Fruit fly (Drosophila melanogaster) whole organism, pupa: ENCODE results near the gene CadN2.

Experiments used
- CG10348 ChIP-seq: fragments of 200-800 bp; sonication (Bioruptor generic); IDR thresholded peaks from 2 replicates; pipeline ENCODE4 v1.3.6; 2022; ENCODE audit warnings: missing biosample characterization, missing genetic modification characterization
- CG12605 ChIP-seq: fragments of 200-800 bp; sonication (Bioruptor generic); IDR thresholded peaks from 2 replicates; pipeline ENCODE4 v1.3.6; 2022; ENCODE audit warnings: missing biosample characterization, missing genetic modification characterization
- CG13204 ChIP-seq: fragments of 200-800 bp; sonication (Bioruptor generic); optimal IDR thresholded peaks from 2 replicates; lab custom pipeline; 2018; ENCODE audit warnings: missing biosample characterization, mild to moderate bottlenecking, missing genetic modification characterization, moderate library complexity
- CG14655 ChIP-seq: fragments of 200-800 bp; sonication (Bioruptor generic); optimal IDR thresholded peaks from 3 replicates; lab custom pipeline; 2017; ENCODE audit warnings: mild to moderate bottlenecking, missing biosample characterization, missing genetic modification reagents, missing genetic modification characterization
- CG15710 ChIP-seq: fragments of 200-800 bp; sonication (Bioruptor generic); optimal IDR thresholded peaks from 2 replicates; lab custom pipeline; 2018; ENCODE audit warnings: missing biosample characterization, mild to moderate bottlenecking, missing genetic modification characterization, moderate library complexity
- CG17806 ChIP-seq: fragments of 200-800 bp; sonication (Bioruptor generic); optimal IDR thresholded peaks from 2 replicates; lab custom pipeline; 2018; ENCODE audit warnings: missing biosample characterization, mild to moderate bottlenecking, missing genetic modification characterization, moderate library complexity
- CG32121 ChIP-seq: fragments of 200-800 bp; sonication (Bioruptor generic); IDR thresholded peaks from 2 replicates; pipeline ENCODE4 v1.3.6; 2022; ENCODE audit warnings: missing biosample characterization, missing genetic modification characterization
- CG34367 ChIP-seq: fragments of 200-800 bp; sonication (Bioruptor generic); optimal IDR thresholded peaks from 2 replicates; lab custom pipeline; 2018; ENCODE audit warnings: missing biosample characterization, mild to moderate bottlenecking, missing genetic modification characterization
- CG4496 ChIP-seq: fragments of 200-800 bp; sonication (Bioruptor generic); IDR thresholded peaks from 3 replicates; pipeline ENCODE4 v1.3.6; 2022; ENCODE audit warnings: missing biosample characterization, missing genetic modification characterization
- CG8159 ChIP-seq: fragments of 200-800 bp; sonication (Bioruptor generic); optimal IDR thresholded peaks from 3 replicates; lab custom pipeline; 2018; ENCODE audit warnings: missing biosample characterization, mild to moderate bottlenecking, missing genetic modification characterization, moderate library complexity
- CG8301 ChIP-seq: fragments of 200-800 bp; sonication (Bioruptor generic); optimal IDR thresholded peaks from 2 replicates; lab custom pipeline; 2018; ENCODE audit warnings: missing biosample characterization, mild to moderate bottlenecking, missing genetic modification characterization
- CG9948 ChIP-seq: fragments of 200-800 bp; sonication (Bioruptor generic); optimal IDR thresholded peaks from 2 replicates; lab custom pipeline; 2018; ENCODE audit warnings: missing biosample characterization, mild to moderate bottlenecking, missing genetic modification characterization, moderate library complexity
- D1 ChIP-seq: fragments of 200-800 bp; sonication (Bioruptor generic); optimal IDR thresholded peaks from 2 replicates; lab custom pipeline; 2018; ENCODE audit warnings: missing biosample characterization, mild to moderate bottlenecking, missing genetic modification characterization, moderate library complexity
- EcR ChIP-seq: fragments of 200-800 bp; sonication (Bioruptor generic); optimal IDR thresholded peaks from 3 replicates; lab custom pipeline; 2019; ENCODE audit warnings: missing biosample characterization, missing genetic modification characterization, mild to moderate bottlenecking, moderate library complexity, missing genetic modification reagents
- Ets98B ChIP-seq: fragments of 200-800 bp; sonication (Bioruptor generic); IDR thresholded peaks from 2 replicates; pipeline ENCODE4 v1.3.6; 2022; ENCODE audit warnings: missing biosample characterization, missing genetic modification characterization
- Pif1A ChIP-seq: fragments of 200-800 bp; sonication (Bioruptor generic); optimal IDR thresholded peaks from 3 replicates; lab custom pipeline; 2016; ENCODE audit warnings: missing biosample characterization, missing genetic modification characterization
- Pif1B ChIP-seq: fragments of 200-800 bp; sonication (Bioruptor generic); optimal IDR thresholded peaks from 3 replicates; lab custom pipeline; 2016; ENCODE audit warnings: missing biosample characterization, missing genetic modification characterization
- Snoo ChIP-seq: fragments of 200-800 bp; sonication (Bioruptor generic); optimal IDR thresholded peaks from 3 replicates; lab custom pipeline; 2017; ENCODE audit warnings: missing biosample characterization, mild to moderate bottlenecking, missing genetic modification characterization, inconsistent platforms
- fd96Ca ChIP-seq: fragments of 200-800 bp; sonication (Bioruptor generic); IDR thresholded peaks from 3 replicates; pipeline ENCODE4 v1.3.6; 2022; ENCODE audit warnings: missing biosample characterization, missing genetic modification characterization
- gl ChIP-seq: fragments of 200-800 bp; sonication (Bioruptor generic); optimal IDR thresholded peaks from 2 replicates; lab custom pipeline; 2018; ENCODE audit warnings: missing biosample characterization, mild to moderate bottlenecking, missing genetic modification characterization
- rn ChIP-seq: fragments of 200-800 bp; sonication (Bioruptor generic); IDR thresholded peaks from 2 replicates; pipeline ENCODE4 v1.3.6; 2022; ENCODE audit warnings: missing biosample characterization, missing genetic modification characterization

CadN2 gene

DNA sequence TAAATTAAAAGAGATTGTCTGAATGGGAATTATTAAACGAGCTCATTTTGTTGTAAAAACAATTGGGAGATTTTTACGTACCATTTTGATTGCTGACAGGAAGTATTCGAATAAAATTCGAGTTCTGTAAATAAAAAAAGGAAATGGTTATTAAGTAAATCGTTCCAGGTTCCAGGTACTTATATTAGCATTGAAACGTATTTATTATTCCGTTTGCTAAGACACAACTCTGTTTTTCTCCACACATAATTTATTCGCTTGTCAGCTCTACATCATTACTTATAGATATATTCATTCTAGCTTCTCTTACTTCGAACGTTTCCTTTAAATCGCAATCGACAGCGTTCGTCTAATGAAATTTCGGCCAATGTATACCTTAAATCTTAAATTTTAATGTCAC, at the start of gene CadN2:
Gene CadN2 (minus strand): TSS at position 101 of the 400 bp plus-strand sequence.
- no peak for TF ChIP-seq Snoo (tag; lab: Kevin White, UChicago)
- no peak for TF ChIP-seq CG8159 (tag; lab: Kevin White, UChicago)
- TF ChIP-seq CG32121 (GFP tag; lab: Robert Waterston, UW), result no peak
- no peak for TF ChIP-seq CG15710 (tag; lab: Kevin White, UChicago)
- no peak for TF ChIP-seq Ets98B (GFP tag; lab: Robert Waterston, UW)
- no peak for TF ChIP-seq Pif1B (GFP tag; lab: Kevin White, UChicago)
- no peak for TF ChIP-seq CG10348 (GFP tag; lab: Robert Waterston, UW)
- TF ChIP-seq rn, result no peak
- TF ChIP-seq Pif1A (GFP tag; lab: Kevin White, UChicago), result no peak
- no peak for TF ChIP-seq fd96Ca (GFP tag; lab: Robert Waterston, UW)
- TF ChIP-seq D1 (tag; lab: Kevin White, UChicago), result no peak
- no peak for TF ChIP-seq CG4496 (GFP tag; lab: Robert Waterston, UW)
- TF ChIP-seq CG14655 (GFP tag; lab: Kevin White, UChicago), result no peak
- TF ChIP-seq CG17806 (tag; lab: Kevin White, UChicago), result no peak
- TF ChIP-seq CG13204, result no peak
- no peak for TF ChIP-seq CG8301 (tag; lab: Kevin White, UChicago)
- TF ChIP-seq EcR, result no peak
- no peak for TF ChIP-seq CG9948
- no peak for TF ChIP-seq CG34367 (tag; lab: Kevin White, UChicago)
- TF ChIP-seq gl (tag; lab: Kevin White, UChicago), result no peak
- TF ChIP-seq, all 21 proteins: peak for 0

DNA sequence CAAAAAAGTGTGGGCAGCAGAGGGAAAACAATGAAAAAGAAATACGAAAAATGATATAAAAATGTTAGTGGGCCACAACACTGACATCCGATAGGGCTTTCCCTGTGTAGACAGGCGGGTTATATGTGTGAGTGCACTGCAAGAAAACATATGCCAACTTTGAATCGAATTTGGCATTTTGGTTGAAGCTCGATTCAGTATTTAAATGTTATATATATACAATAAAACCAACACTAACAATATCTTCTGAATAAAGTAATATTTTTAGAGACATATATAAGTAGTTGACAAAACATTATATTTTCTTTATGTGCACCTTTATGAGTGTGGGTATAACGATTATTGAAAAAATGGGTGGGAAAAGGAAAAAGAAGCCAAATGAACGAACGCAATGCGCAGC, 46.5 kb upstream of the CadN2 start:
- TF ChIP-seq CG8301 (tag; lab: Kevin White, UChicago) (no peak), Snoo (tag; lab: Kevin White, UChicago) (no peak), gl (tag; lab: Kevin White, UChicago) (no peak), CG10348 (GFP tag; lab: Robert Waterston, UW) (no peak), CG12605 (GFP tag; lab: Robert Waterston, UW) (no peak), rn (no peak), Pif1B (GFP tag; lab: Kevin White, UChicago) (no peak), fd96Ca (GFP tag; lab: Robert Waterston, UW) (no peak), CG32121 (GFP tag; lab: Robert Waterston, UW) (no peak), CG14655 (GFP tag; lab: Kevin White, UChicago) (no peak), CG15710 (tag; lab: Kevin White, UChicago) (no peak), Pif1A (GFP tag; lab: Kevin White, UChicago) (no peak), CG4496 (GFP tag; lab: Robert Waterston, UW) (no peak)
- TF ChIP-seq, all 21 proteins: peak for 0

DNA sequence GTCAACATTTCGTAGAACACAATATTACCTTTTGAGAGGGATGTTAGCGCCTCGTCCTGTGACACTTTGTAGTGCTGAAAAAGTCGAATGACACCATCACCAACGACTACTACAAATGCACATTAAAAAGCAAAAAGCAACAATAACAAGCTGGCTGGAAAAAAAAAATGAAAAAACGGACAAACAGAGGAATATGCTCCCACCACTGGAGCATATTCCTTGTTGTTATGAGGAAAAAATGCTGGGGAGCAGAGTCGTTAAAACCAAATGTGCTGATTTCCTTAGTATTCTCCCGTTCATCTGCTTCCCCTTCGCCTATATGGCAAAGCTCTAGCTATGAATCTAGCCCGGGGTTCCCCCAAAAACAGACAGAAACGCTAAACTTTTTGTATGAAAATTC, 39.9 kb upstream of the CadN2 start, which contains the start of gene CG43271:
Gene CG43271 (minus strand): TSS at position 101 of the 400 bp plus-strand sequence.
- TF ChIP-seq CG9948, result no peak
- no peak for TF ChIP-seq CG8301 (tag; lab: Kevin White, UChicago)
- no peak for TF ChIP-seq EcR
- no peak for TF ChIP-seq CG17806 (tag; lab: Kevin White, UChicago)
- no peak for TF ChIP-seq gl (tag; lab: Kevin White, UChicago)
- TF ChIP-seq CG14655 (GFP tag; lab: Kevin White, UChicago), result no peak
- TF ChIP-seq rn, result no peak
- TF ChIP-seq fd96Ca (GFP tag; lab: Robert Waterston, UW), result no peak
- TF ChIP-seq Ets98B (GFP tag; lab: Robert Waterston, UW), result no peak

DNA sequence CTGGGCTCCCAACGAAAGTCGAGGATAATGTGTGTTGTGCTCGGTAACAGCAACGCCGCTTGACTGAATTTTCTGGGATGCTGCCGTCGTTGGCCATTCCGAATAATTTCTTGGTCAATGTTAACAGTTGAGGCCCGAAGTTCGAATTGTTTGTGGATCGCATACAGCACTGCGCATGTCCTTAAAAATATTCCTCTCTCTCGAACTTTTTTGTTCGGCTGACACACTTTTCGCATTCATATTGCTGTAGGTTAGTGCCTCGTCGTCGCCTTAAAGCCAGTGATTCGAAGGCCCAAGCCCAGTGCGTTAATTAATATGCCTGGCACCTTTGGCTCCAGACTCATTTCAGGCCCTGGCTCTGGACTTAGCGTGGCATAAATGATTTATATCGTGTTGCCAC, 28.0 kb upstream of the CadN2 start:
- TF ChIP-seq CG9948 (no peak), CG8301 (tag; lab: Kevin White, UChicago) (no peak), Ets98B (GFP tag; lab: Robert Waterston, UW) (no peak), CG10348 (GFP tag; lab: Robert Waterston, UW) (no peak), EcR (no peak), CG14655 (GFP tag; lab: Kevin White, UChicago) (no peak), Pif1B (GFP tag; lab: Kevin White, UChicago) (no peak), D1 (tag; lab: Kevin White, UChicago) (no peak), CG34367 (tag; lab: Kevin White, UChicago) (no peak), gl (tag; lab: Kevin White, UChicago) (no peak), CG13204 (no peak), rn (no peak), CG32121 (GFP tag; lab: Robert Waterston, UW) (no peak), CG17806 (tag; lab: Kevin White, UChicago) (no peak), CG4496 (GFP tag; lab: Robert Waterston, UW) (no peak), CG12605 (GFP tag; lab: Robert Waterston, UW) (no peak), CG15710 (tag; lab: Kevin White, UChicago) (no peak), fd96Ca (GFP tag; lab: Robert Waterston, UW) (no peak), Snoo (tag; lab: Kevin White, UChicago) (no peak), CG8159 (tag; lab: Kevin White, UChicago) (no peak)

DNA sequence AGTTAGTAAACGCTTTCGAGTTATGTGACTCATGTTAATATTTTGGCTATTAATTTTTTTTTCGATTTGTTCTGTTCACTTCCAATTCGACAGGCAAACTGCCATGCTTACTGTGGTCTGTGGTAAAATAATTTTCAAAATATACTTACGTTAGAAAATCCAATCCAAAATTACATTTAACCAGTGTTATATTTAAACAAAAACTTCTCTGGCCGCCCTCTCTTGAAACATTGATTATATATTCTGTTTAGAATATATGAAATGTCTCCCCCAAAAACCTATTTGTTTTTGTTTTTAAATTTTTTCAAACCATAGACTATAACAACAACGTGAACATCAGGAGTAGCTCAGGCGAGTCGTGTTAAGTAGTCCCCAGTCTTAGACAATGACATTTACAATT, 62.5 kb downstream of the CadN2 start, which contains the start of gene CG42830:
Gene CG42830 (minus strand): TSS at position 101 of the 400 bp plus-strand sequence.
- TF ChIP-seq rn, result no peak
- no peak for TF ChIP-seq CG12605 (GFP tag; lab: Robert Waterston, UW)
- TF ChIP-seq Ets98B (GFP tag; lab: Robert Waterston, UW), result no peak
- no peak for TF ChIP-seq gl (tag; lab: Kevin White, UChicago)
- no peak for TF ChIP-seq CG34367 (tag; lab: Kevin White, UChicago)
- no peak for TF ChIP-seq fd96Ca (GFP tag; lab: Robert Waterston, UW)
- TF ChIP-seq CG17806 (tag; lab: Kevin White, UChicago), result no peak
- TF ChIP-seq CG32121 (GFP tag; lab: Robert Waterston, UW), result no peak
- TF ChIP-seq CG8301 (tag; lab: Kevin White, UChicago), result no peak
- no peak for TF ChIP-seq CG14655 (GFP tag; lab: Kevin White, UChicago)
- TF ChIP-seq CG9948, result no peak
- TF ChIP-seq CG4496 (GFP tag; lab: Robert Waterston, UW), result no peak
- no peak for TF ChIP-seq Pif1B (GFP tag; lab: Kevin White, UChicago)
- TF ChIP-seq Snoo (tag; lab: Kevin White, UChicago), result no peak
- no peak for TF ChIP-seq CG15710 (tag; lab: Kevin White, UChicago)
- no peak for TF ChIP-seq CG13204
- TF ChIP-seq, all 21 proteins: peak for 0
